Fruit fly (Drosophila melanogaster) whole organism, prepupa: ENCODE results near the gene CG9393.

ENCODE experiments used
- CG10669 ChIP-seq: fragments of 200-800 bp; sonication (Bioruptor generic); optimal IDR thresholded peaks from 3 replicates; lab custom pipeline; 2018; ENCODE audit warnings: missing biosample characterization, mild to moderate bottlenecking, missing genetic modification characterization, moderate library complexity
- CG11294 ChIP-seq: fragments of 200-800 bp; sonication (Bioruptor generic); IDR thresholded peaks from 2 replicates; pipeline ENCODE4 v1.3.6; 2022; ENCODE audit warnings: missing biosample characterization, missing genetic modification characterization
- CG11902 ChIP-seq: fragments of 200-800 bp; sonication (Bioruptor generic); optimal IDR thresholded peaks from 3 replicates; lab custom pipeline; 2016; ENCODE audit warnings: missing biosample characterization, missing genetic modification characterization
- CG1621 ChIP-seq: fragments of 200-800 bp; sonication (Bioruptor generic); optimal IDR thresholded peaks from 3 replicates; lab custom pipeline; 2018; ENCODE audit warnings: missing biosample characterization, mild to moderate bottlenecking, missing genetic modification characterization
- CG31627 ChIP-seq: fragments of 200-800 bp; sonication (Bioruptor generic); optimal IDR thresholded peaks from 3 replicates; lab custom pipeline; 2016; ENCODE audit warnings: missing biosample characterization, missing genetic modification characterization
- CG32006 ChIP-seq: fragments of 200-800 bp; sonication (Bioruptor generic); optimal IDR thresholded peaks from 3 replicates; lab custom pipeline; 2017; ENCODE audit warnings: missing biosample characterization, mild to moderate bottlenecking, missing genetic modification characterization
- CG34406 ChIP-seq: fragments of 200-800 bp; sonication (Bioruptor generic); optimal IDR thresholded peaks from 3 replicates; lab custom pipeline; 2016; ENCODE audit warnings: missing biosample characterization, missing genetic modification characterization
- CG4318 ChIP-seq: fragments of 200-800 bp; sonication (Bioruptor generic); optimal IDR thresholded peaks from 3 replicates; lab custom pipeline; 2017; ENCODE audit warnings: missing biosample characterization, mild to moderate bottlenecking, missing genetic modification characterization
- CG6163 ChIP-seq: fragments of 200-800 bp; sonication (Bioruptor generic); IDR thresholded peaks from 3 replicates; pipeline ENCODE4 v1.3.6; 2022; ENCODE audit warnings: missing biosample characterization, missing genetic modification characterization
- CG6276 ChIP-seq: fragments of 200-800 bp; sonication (Bioruptor generic); optimal IDR thresholded peaks from 2 replicates; lab custom pipeline; 2017; ENCODE audit warnings: missing biosample characterization, mild to moderate bottlenecking, missing genetic modification characterization
- CG6792 ChIP-seq: fragments of 200-800 bp; sonication (Bioruptor generic); optimal IDR thresholded peaks from 3 replicates; lab custom pipeline; 2016; ENCODE audit warnings: missing biosample characterization, missing genetic modification characterization
- CG7368 ChIP-seq: fragments of 200-800 bp; sonication (Bioruptor generic); optimal IDR thresholded peaks from 3 replicates; lab custom pipeline; 2016; ENCODE audit warnings: missing biosample characterization, missing genetic modification characterization
- CG8119 ChIP-seq: fragments of 200-800 bp; sonication (Bioruptor generic); IDR thresholded peaks from 3 replicates; pipeline ENCODE4 v1.3.6; 2022; ENCODE audit warnings: missing biosample characterization, missing genetic modification characterization
- CG8632 ChIP-seq: fragments of 200-800 bp; sonication (Bioruptor generic); optimal IDR thresholded peaks from 3 replicates; lab custom pipeline; 2016; ENCODE audit warnings: missing biosample characterization, missing genetic modification characterization
- CG9139 ChIP-seq: fragments of 200-800 bp; sonication (Bioruptor generic); optimal IDR thresholded peaks from 3 replicates; lab custom pipeline; 2017; ENCODE audit warnings: missing biosample characterization, mild to moderate bottlenecking, missing genetic modification characterization
- Eip78C ChIP-seq: fragments of 200-800 bp; sonication (Bioruptor generic); peaks from one replicate; lab custom pipeline; 2016; ENCODE audit warnings: missing biosample characterization, missing genetic modification characterization
- Eip93F ChIP-seq: fragments of 200-800 bp; sonication (Bioruptor generic); optimal IDR thresholded peaks from 2 replicates; lab custom pipeline; 2016; ENCODE audit warnings: missing biosample characterization, mild to moderate bottlenecking, missing genetic modification characterization
- Ets21C ChIP-seq: fragments of 200-800 bp; sonication (Bioruptor generic); optimal IDR thresholded peaks from 3 replicates; lab custom pipeline; 2016; ENCODE audit warnings: missing biosample characterization, missing genetic modification characterization
- Hr39 ChIP-seq: fragments of 200-800 bp; sonication (Bioruptor generic); optimal IDR thresholded peaks from 2 replicates; lab custom pipeline; 2016; ENCODE audit warnings: missing biosample characterization, missing genetic modification characterization
- Hr4 ChIP-seq: fragments of 200-800 bp; sonication (Bioruptor generic); optimal IDR thresholded peaks from 3 replicates; lab custom pipeline; 2016; ENCODE audit warnings: missing biosample characterization, missing genetic modification characterization
- Lpt ChIP-seq: fragments of 200-800 bp; sonication (Bioruptor generic); optimal IDR thresholded peaks from 3 replicates; lab custom pipeline; 2016; ENCODE audit warnings: missing biosample characterization, missing genetic modification characterization
- Met ChIP-seq: fragments of 200-800 bp; sonication (Bioruptor generic); optimal IDR thresholded peaks from 3 replicates; lab custom pipeline; 2016; ENCODE audit warnings: missing biosample characterization, missing genetic modification characterization
- Smox ChIP-seq: fragments of 200-800 bp; sonication (Bioruptor generic); optimal IDR thresholded peaks from 3 replicates; lab custom pipeline; 2016; ENCODE audit warnings: missing biosample characterization, missing genetic modification characterization
- Sox102F ChIP-seq: fragments of 200-800 bp; sonication (Bioruptor generic); optimal IDR thresholded peaks from 2 replicates; lab custom pipeline; 2016; ENCODE audit warnings: missing biosample characterization, mild to moderate bottlenecking, missing genetic modification characterization
- Sox15 ChIP-seq: fragments of 200-800 bp; sonication (Bioruptor generic); optimal IDR thresholded peaks from 3 replicates; lab custom pipeline; 2016; ENCODE audit warnings: missing biosample characterization, missing genetic modification characterization
- cyc ChIP-seq: fragments of 200-800 bp; sonication (Bioruptor generic); optimal IDR thresholded peaks from 3 replicates; lab custom pipeline; 2016; ENCODE audit warnings: missing biosample characterization, missing genetic modification characterization
- dsx ChIP-seq: fragments of 200-800 bp; optimal IDR thresholded peaks from 3 replicates; lab custom pipeline; 2019; ENCODE audit warnings: missing biosample characterization, mild to moderate bottlenecking, missing genetic modification characterization, moderate library complexity; ENCODE audit not compliant: poor library complexity, severe bottlenecking
- eg ChIP-seq: fragments of 200-800 bp; sonication (Bioruptor generic); IDR thresholded peaks from 3 replicates; pipeline ENCODE4 v1.3.6; 2022; ENCODE audit warnings: missing biosample characterization, missing genetic modification characterization
- esn ChIP-seq: fragments of 200-800 bp; sonication (Bioruptor generic); optimal IDR thresholded peaks from 2 replicates; lab custom pipeline; 2016; ENCODE audit warnings: missing biosample characterization, mild to moderate bottlenecking, missing genetic modification characterization, moderate library complexity
- fkh ChIP-seq: fragments of 200-800 bp; sonication (Bioruptor generic); optimal IDR thresholded peaks from 3 replicates; lab custom pipeline; 2017; ENCODE audit warnings: missing biosample characterization, mild to moderate bottlenecking, missing genetic modification characterization, moderate library complexity
- lz ChIP-seq: fragments of 200-800 bp; sonication (Bioruptor generic); optimal IDR thresholded peaks from 3 replicates; lab custom pipeline; 2016; ENCODE audit warnings: missing biosample characterization, missing genetic modification characterization
- pdm3 ChIP-seq: fragments of 200-800 bp; sonication (Bioruptor generic); optimal IDR thresholded peaks from 3 replicates; lab custom pipeline; 2016; ENCODE audit warnings: missing biosample characterization, missing genetic modification characterization
- salr ChIP-seq, 2 experiments: fragments of 200-800 bp; sonication (Bioruptor generic); optimal IDR thresholded peaks; 3 replicates each; lab custom pipeline; 2016 to 2018; ENCODE audit warnings: missing biosample characterization in 2 of 2, missing genetic modification characterization in 2 of 2, mild to moderate bottlenecking in 1 of 2
- ss ChIP-seq, 2 experiments: fragments of 200-800 bp; sonication (Bioruptor generic); optimal IDR thresholded peaks; 2 replicates in 1 of 2; 3 replicates in 1 of 2; lab custom pipeline; 2017 to 2018; ENCODE audit warnings: mild to moderate bottlenecking in 2 of 2, missing biosample characterization in 2 of 2, missing genetic modification characterization in 2 of 2, moderate library complexity in 1 of 2
- svp ChIP-seq: fragments of 200-800 bp; sonication (Bioruptor generic); peaks from one replicate; lab custom pipeline; 2016; ENCODE audit warnings: missing biosample characterization, missing genetic modification characterization
- topi ChIP-seq: fragments of 200-800 bp; sonication (Bioruptor generic); optimal IDR thresholded peaks from 3 replicates; lab custom pipeline; 2016; ENCODE audit warnings: missing biosample characterization, missing genetic modification characterization
- vri ChIP-seq: fragments of 200-800 bp; sonication (Bioruptor generic); optimal IDR thresholded peaks from 3 replicates; lab custom pipeline; 2016; ENCODE audit warnings: missing biosample characterization, mild to moderate bottlenecking, missing genetic modification characterization

The CG9393 gene

dm6 chr3R:9613124-9613523 is 49.7 kb upstream of the CG9393 start (continued):
- peak; percentile 3 for TF ChIP-seq dsx (GFP tag; lab: Kevin White, UChicago)
- TF ChIP-seq svp (GFP tag; lab: Kevin White, UChicago), result peak; percentile 95
- TF ChIP-seq CG11902 (GFP tag; lab: Kevin White, UChicago), result peak; percentile 77
- TF ChIP-seq Sox102F (GFP tag; lab: Kevin White, UChicago), result peak; percentile 91
- peak; percentile 90 for TF ChIP-seq CG6276 (GFP tag; lab: Kevin White, UChicago)
- peak; percentile 78 for TF ChIP-seq Ets21C (GFP tag; lab: Kevin White, UChicago)
- TF ChIP-seq Lpt, result peak; percentile 80
- TF ChIP-seq CG6163 (GFP tag; lab: Robert Waterston, UW), result peak; percentile 93
- TF ChIP-seq esn (GFP tag; lab: Kevin White, UChicago), result peak; percentile 92
- peak; percentile 79 for TF ChIP-seq CG6792 (GFP tag; lab: Kevin White, UChicago)
- peak; percentile 88 for TF ChIP-seq pdm3
- peak; percentile 75 for TF ChIP-seq CG34406 (GFP tag; lab: Kevin White, UChicago)
- TF ChIP-seq ss (GFP tag; optimal IDR thresholded peaks at IDR 0.05; lab: Kevin White, UChicago), result peak in 1 of 2 experiments; percentile 28
- peak in 1 of 2 experiments; percentile 65 for TF ChIP-seq salr (GFP tag; optimal IDR thresholded peaks at IDR 0.05; lab: Kevin White, UChicago)
- TF ChIP-seq CG7368, result peak; percentile 74
- peak; percentile 96 for TF ChIP-seq eg (GFP tag; lab: Robert Waterston, UW)

dm6 chr3R:9612217-9612616 is 48.7 kb upstream of the CG9393 start:
- peak; percentile 23 for TF ChIP-seq topi (GFP tag; lab: Kevin White, UChicago)
- peak; percentile 8 for TF ChIP-seq Hr39
- TF ChIP-seq svp (GFP tag; lab: Kevin White, UChicago), result peak; percentile 19
- no peak for TF ChIP-seq CG6276 (GFP tag; lab: Kevin White, UChicago)
- no peak for TF ChIP-seq Eip93F
- no peak for TF ChIP-seq CG1621 (tag; lab: Kevin White, UChicago)
- TF ChIP-seq CG31627 (GFP tag; lab: Kevin White, UChicago), result peak; percentile 11
- TF ChIP-seq Eip78C (GFP tag; lab: Kevin White, UChicago), result peak; percentile 54
- no peak for TF ChIP-seq CG10669 (GFP tag; lab: Kevin White, UChicago)
- peak; percentile 3 for TF ChIP-seq Sox102F (GFP tag; lab: Kevin White, UChicago)
- TF ChIP-seq CG11294 (GFP tag; lab: Robert Waterston, UW), result no peak
- peak; percentile 34; the same call in 1 of the 3 replicates for TF ChIP-seq CG6163 (GFP tag; lab: Robert Waterston, UW)
- peak; percentile 35 for TF ChIP-seq esn (GFP tag; lab: Kevin White, UChicago)
- TF ChIP-seq CG8632 (GFP tag; lab: Kevin White, UChicago), result no peak
- peak; percentile 10 for TF ChIP-seq lz (GFP tag; lab: Kevin White, UChicago)
- peak; percentile 4 for TF ChIP-seq cyc (GFP tag; lab: Kevin White, UChicago)
- no peak for TF ChIP-seq fkh (GFP tag; lab: Kevin White, UChicago)
- TF ChIP-seq vri (GFP tag; lab: Kevin White, UChicago), result peak; percentile 39
- TF ChIP-seq Sox15 (GFP tag; lab: Kevin White, UChicago), result no peak
- TF ChIP-seq CG8119 (GFP tag; lab: Robert Waterston, UW), result no peak
- peak; percentile 28 for TF ChIP-seq Met (GFP tag; lab: Kevin White, UChicago)
- no peak for TF ChIP-seq CG9139
- TF ChIP-seq Smox (GFP tag; lab: Kevin White, UChicago), result peak; percentile 13

- TF ChIP-seq CG4318 (GFP tag; lab: Kevin White, UChicago) (no peak), CG32006 (peak; percentile 23), Hr4 (GFP tag; lab: Kevin White, UChicago) (no peak), CG31627 (GFP tag; lab: Kevin White, UChicago) (no peak)
These were observed 44.7 kb upstream of the CG9393 start for dm6 chr3R:9608206-9608605.
